Fruit fly (Drosophila melanogaster) whole organism, embryonic: Measurements from ENCODE around the gene Tim13.

Experiments
- Adf1 ChIP-seq: fragments of 200-800 bp; sonication (Bioruptor generic); IDR thresholded peaks from 2 replicates; pipeline ENCODE4 v1.3.6; 2022; ENCODE audit warnings: missing biosample characterization, missing genetic modification characterization
- Bdp1 ChIP-seq: fragments of 200-800 bp; sonication (Bioruptor generic); optimal IDR thresholded peaks from 3 replicates; lab custom pipeline; 2016; ENCODE audit warnings: missing biosample characterization, missing genetic modification characterization
- C15 ChIP-seq: fragments of 200-800 bp; sonication (Bioruptor generic); IDR thresholded peaks from 3 replicates; pipeline ENCODE4 v1.3.6; 2022; ENCODE audit warnings: missing biosample characterization, missing genetic modification characterization
- CG10543 ChIP-seq: fragments of 200-800 bp; sonication (Bioruptor generic); optimal IDR thresholded peaks from 3 replicates; lab custom pipeline; 2017; ENCODE audit warnings: missing biosample characterization, mild to moderate bottlenecking, missing genetic modification characterization, moderate library complexity
- CG11093 ChIP-seq: fragments of 200-800 bp; sonication (Bioruptor generic); IDR thresholded peaks from 3 replicates; pipeline ENCODE4 v1.3.6; 2022; ENCODE audit warnings: missing biosample characterization, missing genetic modification characterization
- CG11695 ChIP-seq: fragments of 200-800 bp; sonication (Bioruptor generic); IDR thresholded peaks from 3 replicates; pipeline ENCODE4 v1.3.6; 2022; ENCODE audit warnings: missing biosample characterization, missing genetic modification characterization
- CG12071 ChIP-seq: fragments of 200-800 bp; sonication (Bioruptor generic); optimal IDR thresholded peaks from 3 replicates; lab custom pipeline; 2018; ENCODE audit warnings: missing biosample characterization, mild to moderate bottlenecking, missing genetic modification characterization
- CG12299 ChIP-seq: fragments of 200-800 bp; sonication (Bioruptor generic); optimal IDR thresholded peaks from 2 replicates; lab custom pipeline; 2018; ENCODE audit warnings: missing biosample characterization, mild to moderate bottlenecking, missing genetic modification characterization
- CG12769 ChIP-seq: fragments of 200-800 bp; sonication (Bioruptor generic); optimal IDR thresholded peaks from 2 replicates; lab custom pipeline; 2019; ENCODE audit warnings: missing biosample characterization, mild to moderate bottlenecking, missing genetic modification characterization, moderate library complexity
- CG13296 ChIP-seq: fragments of 200-800 bp; sonication (Bioruptor generic); optimal IDR thresholded peaks from 3 replicates; lab custom pipeline; 2018; ENCODE audit warnings: missing biosample characterization, mild to moderate bottlenecking, missing genetic modification characterization
- CG14441 ChIP-seq: fragments of 200-800 bp; sonication (Bioruptor generic); IDR thresholded peaks from 2 replicates; pipeline ENCODE4 v1.3.6; 2022; ENCODE audit warnings: missing biosample characterization, missing genetic modification characterization
- CG2202 ChIP-seq: fragments of 200-800 bp; sonication (Bioruptor generic); optimal IDR thresholded peaks from 2 replicates; lab custom pipeline; 2018; ENCODE audit warnings: missing biosample characterization, mild to moderate bottlenecking, missing genetic modification characterization
- CG2678 ChIP-seq: fragments of 200-800 bp; sonication (Bioruptor generic); optimal IDR thresholded peaks from 3 replicates; lab custom pipeline; 2019; ENCODE audit warnings: missing biosample characterization, mild to moderate bottlenecking, missing genetic modification characterization, moderate library complexity
- CG3065 ChIP-seq: fragments of 200-800 bp; sonication (Bioruptor generic); optimal IDR thresholded peaks from 2 replicates; lab custom pipeline; 2016; ENCODE audit warnings: missing biosample characterization, missing genetic modification characterization
- CG31365 ChIP-seq: fragments of 200-800 bp; sonication (Bioruptor generic); optimal IDR thresholded peaks from 2 replicates; lab custom pipeline; 2018; ENCODE audit warnings: missing biosample characterization, mild to moderate bottlenecking, missing genetic modification characterization
- CG34376 ChIP-seq: fragments of 200-800 bp; sonication (Bioruptor generic); optimal IDR thresholded peaks from 2 replicates; lab custom pipeline; 2018; ENCODE audit warnings: missing biosample characterization, mild to moderate bottlenecking, missing genetic modification characterization
- CG6175 ChIP-seq: fragments of 200-800 bp; sonication (Bioruptor generic); IDR thresholded peaks from 3 replicates; pipeline ENCODE4 v1.3.6; 2022; ENCODE audit warnings: missing biosample characterization, missing genetic modification characterization
- CG6765 ChIP-seq: fragments of 200-800 bp; sonication (Bioruptor generic); optimal IDR thresholded peaks from 3 replicates; lab custom pipeline; 2017; ENCODE audit warnings: missing biosample characterization, mild to moderate bottlenecking, missing genetic modification characterization
- CG6813 ChIP-seq: fragments of 200-800 bp; sonication (Bioruptor generic); optimal IDR thresholded peaks from 2 replicates; lab custom pipeline; 2017; ENCODE audit warnings: missing biosample characterization, missing genetic modification characterization, mild to moderate bottlenecking, moderate library complexity, missing genetic modification reagents
- CG7987 ChIP-seq: fragments of 200-800 bp; sonication (Bioruptor generic); optimal IDR thresholded peaks from 2 replicates; lab custom pipeline; 2018; ENCODE audit warnings: missing biosample characterization, mild to moderate bottlenecking, missing genetic modification characterization, moderate library complexity
- CG8290 ChIP-seq, 3 experiments: fragments of 200-800 bp; sonication (Bioruptor generic); optimal IDR thresholded peaks; 2 replicates each; lab custom pipeline; 2016 to 2019; ENCODE audit warnings: missing biosample characterization in 3 of 3, missing genetic modification characterization in 3 of 3, mild to moderate bottlenecking in 2 of 3, moderate library complexity in 1 of 3
- CG8478 ChIP-seq: fragments of >200 bp; optimal IDR thresholded peaks from 2 replicates; lab custom pipeline; 2018
- Fer1 ChIP-seq: fragments of 200-800 bp; sonication (Bioruptor generic); optimal IDR thresholded peaks from 2 replicates; lab custom pipeline; 2017; ENCODE audit warnings: missing biosample characterization, mild to moderate bottlenecking, missing genetic modification characterization
- HLH4C ChIP-seq: fragments of 200-800 bp; sonication (Bioruptor generic); IDR thresholded peaks from 3 replicates; pipeline ENCODE4 v1.3.6; 2022; ENCODE audit warnings: missing biosample characterization, missing genetic modification characterization; ENCODE audit not compliant: partially characterized antibody
- Med ChIP-seq: fragments of 200-800 bp; sonication (Bioruptor generic); peaks from one replicate; lab custom pipeline; 2016; ENCODE audit warnings: missing biosample characterization, missing genetic modification characterization, mild to moderate bottlenecking, inconsistent platforms, moderate library complexity
- Nf-YC ChIP-seq: fragments of 200-800 bp; optimal IDR thresholded peaks from 3 replicates; lab custom pipeline; 2019; ENCODE audit warnings: missing biosample characterization, mild to moderate bottlenecking, missing genetic modification characterization, moderate library complexity
- Pdp1 ChIP-seq, 2 experiments: fragments of 200-800 bp; sonication (Bioruptor generic); optimal IDR thresholded peaks; 3 replicates each; lab custom pipeline; 2016; ENCODE audit warnings: missing biosample characterization in 2 of 2, missing genetic modification characterization in 2 of 2, mild to moderate bottlenecking in 1 of 2, moderate library complexity in 1 of 2
- TFAM ChIP-seq: fragments of 200-800 bp; sonication (Bioruptor generic); optimal IDR thresholded peaks from 2 replicates; lab custom pipeline; 2017; ENCODE audit warnings: missing biosample characterization, missing genetic modification characterization, inconsistent platforms
- Trl ChIP-seq, 3 experiments: fragments of >200 bp in 2 of 3; fragments of 200-800 bp in 1 of 3; sonication (Bioruptor generic) in 1 of 3; optimal IDR thresholded peaks; 2 replicates in 1 of 3; 3 replicates in 2 of 3; lab custom pipeline; 2016 to 2017; ENCODE audit warnings: missing biosample characterization in 1 of 3, missing genetic modification characterization in 1 of 3
- bsh ChIP-seq, 2 experiments: fragments of 200-800 bp; sonication (Bioruptor generic); optimal IDR thresholded peaks; 2 replicates each; lab custom pipeline; 2017 to 2018; ENCODE audit warnings: mild to moderate bottlenecking in 2 of 2, missing biosample characterization in 2 of 2, missing genetic modification characterization in 2 of 2, moderate library complexity in 1 of 2
- chinmo ChIP-seq: fragments of 200-800 bp; sonication (Bioruptor generic); IDR thresholded peaks from 4 replicates; pipeline ENCODE4 v1.3.6; 2022; ENCODE audit warnings: missing biosample characterization, missing genetic modification characterization; ENCODE audit not compliant: partially characterized antibody
- corto ChIP-seq: fragments of 200-800 bp; sonication (Bioruptor generic); optimal IDR thresholded peaks from 2 replicates; lab custom pipeline; 2016; ENCODE audit warnings: missing biosample characterization, mild to moderate bottlenecking, missing genetic modification characterization, moderate library complexity
- crol ChIP-seq: fragments of 200-800 bp; sonication (Bioruptor generic); IDR thresholded peaks from 2 replicates; pipeline ENCODE4 v1.3.6; 2022; ENCODE audit warnings: missing biosample characterization, missing genetic modification characterization
- esg ChIP-seq: fragments of 200-800 bp; sonication (Bioruptor generic); conservative IDR thresholded peaks from 2 replicates; pipeline ENCODE4 v1.3.6; 2022; ENCODE audit warnings: missing biosample characterization, missing genetic modification characterization
- ftz-f1 ChIP-seq: fragments of 200-800 bp; sonication (Bioruptor generic); optimal IDR thresholded peaks from 2 replicates; lab custom pipeline; 2016; ENCODE audit warnings: missing biosample characterization, missing genetic modification characterization
- grn ChIP-seq: fragments of 200-800 bp; sonication (Bioruptor generic); optimal IDR thresholded peaks from 3 replicates; lab custom pipeline; 2017; ENCODE audit warnings: missing biosample characterization, missing genetic modification characterization
- kah ChIP-seq: fragments of 200-800 bp; sonication (Bioruptor generic); optimal IDR thresholded peaks from 2 replicates; lab custom pipeline; 2018; ENCODE audit warnings: missing biosample characterization, mild to moderate bottlenecking, missing genetic modification characterization
- kay ChIP-seq: fragments of 200-800 bp; sonication (Bioruptor generic); optimal IDR thresholded peaks from 2 replicates; lab custom pipeline; 2016; ENCODE audit warnings: missing biosample characterization, missing genetic modification characterization
- lab ChIP-seq: fragments of 200-800 bp; sonication (Bioruptor generic); optimal IDR thresholded peaks from 3 replicates; lab custom pipeline; 2017; ENCODE audit warnings: missing biosample characterization, missing genetic modification characterization, mild to moderate bottlenecking, moderate library complexity, missing genetic modification reagents
- nau ChIP-seq: fragments of 200-800 bp; sonication (Bioruptor generic); optimal IDR thresholded peaks from 3 replicates; lab custom pipeline; 2017; ENCODE audit warnings: missing biosample characterization, mild to moderate bottlenecking, missing genetic modification characterization, missing genetic modification reagents
- rib ChIP-seq: fragments of 200-800 bp; sonication (Bioruptor generic); IDR thresholded peaks from 2 replicates; pipeline ENCODE4 v1.3.6; 2022; ENCODE audit warnings: missing biosample characterization, missing genetic modification characterization
- so ChIP-seq: fragments of 200-800 bp; sonication (Bioruptor generic); IDR thresholded peaks from 3 replicates; pipeline ENCODE4 v1.3.6; 2022; ENCODE audit warnings: missing biosample characterization, missing genetic modification characterization
- tll ChIP-seq, 2 experiments: fragments of 200-800 bp in 1 of 2; fragments of >200 bp in 1 of 2; sonication (Bioruptor generic) in 1 of 2; optimal IDR thresholded peaks; 2 replicates each; lab custom pipeline; 2017 to 2019; ENCODE audit warnings: missing biosample characterization in 2 of 2, missing genetic modification characterization in 2 of 2, mild to moderate bottlenecking in 1 of 2, moderate library complexity in 1 of 2
- wek ChIP-seq: fragments of 200-800 bp; sonication (Bioruptor generic); optimal IDR thresholded peaks from 3 replicates; lab custom pipeline; 2018; ENCODE audit warnings: missing biosample characterization, mild to moderate bottlenecking, missing genetic modification characterization, moderate library complexity

The Tim13 gene

DNA sequence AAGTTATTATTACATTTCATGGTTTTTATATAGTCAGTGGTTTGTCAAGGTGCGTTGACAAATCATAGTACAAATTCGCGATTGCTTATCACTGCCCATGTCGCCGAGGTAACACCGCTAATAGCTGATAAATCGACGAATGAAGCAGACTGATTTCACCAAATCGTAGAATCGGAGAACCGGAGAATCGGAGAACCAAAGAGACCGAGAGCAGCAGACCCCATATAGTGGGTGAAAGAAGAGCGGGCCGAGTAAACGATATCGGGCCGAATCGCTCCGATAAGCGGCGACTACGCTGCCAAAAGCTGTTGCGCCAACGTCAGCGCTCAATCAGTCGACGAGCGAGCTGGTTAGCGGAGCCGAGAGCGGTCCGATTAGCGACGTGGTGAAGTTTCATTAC, 2.4 kb upstream of the Tim13 start, which contains the start of gene CG14131 (continued):
- TF ChIP-seq Trl (optimal IDR thresholded peaks at IDR 0.05; lab: Kevin White, UChicago) (peak; percentile 39 to 70), Trl (GFP tag; optimal IDR thresholded peaks at IDR 0.05; lab: Kevin White, UChicago) (no peak), TFAM (GFP tag; lab: Kevin White, UChicago) (no peak), Med (peak; percentile 65), CG34376 (GFP tag; lab: Kevin White, UChicago) (peak; percentile 78), lab (GFP tag; lab: Kevin White, UChicago) (peak; percentile 26), Nf-YC (tag; lab: Kevin White, UChicago) (no peak), rib (peak; percentile 22; the same call in 1 of the 2 replicates), esg (no peak), corto (GFP tag; lab: Kevin White, UChicago) (no peak), CG31365 (tag; lab: Kevin White, UChicago) (no peak)
- TF ChIP-seq, all 482 proteins: peak for 17

DNA sequence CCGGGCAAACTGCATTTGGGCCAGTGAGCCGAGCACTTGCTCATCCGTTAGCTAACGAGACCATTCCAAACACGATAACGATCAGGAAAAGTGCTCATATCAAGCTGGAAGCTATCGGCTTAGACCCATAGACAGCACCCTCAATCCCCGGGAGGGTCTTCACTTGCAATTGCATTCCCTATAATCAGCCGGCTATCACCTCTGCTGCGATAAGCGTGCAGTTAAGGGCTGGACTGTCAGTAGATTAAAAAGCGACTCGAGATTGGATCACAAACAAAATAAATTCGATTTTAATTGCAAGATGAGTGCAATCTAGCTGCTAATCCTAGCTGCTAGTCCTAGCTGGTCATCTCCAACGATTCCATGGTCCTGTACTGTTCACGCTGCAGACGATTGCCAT, 505 bp downstream of the Tim13 start:
- TF ChIP-seq chinmo (GFP tag; lab: Robert Waterston, UW): 0 out of 4 replicates have a peak, but pooled peaks have one; percentile 20
- peak; percentile 16 for TF ChIP-seq grn (GFP tag; lab: Kevin White, UChicago)
- TF ChIP-seq CG8478 (lab: Kevin White, UChicago): no peak
- TF ChIP-seq Bdp1 (GFP tag; lab: Kevin White, UChicago): peak; percentile 31

DNA sequence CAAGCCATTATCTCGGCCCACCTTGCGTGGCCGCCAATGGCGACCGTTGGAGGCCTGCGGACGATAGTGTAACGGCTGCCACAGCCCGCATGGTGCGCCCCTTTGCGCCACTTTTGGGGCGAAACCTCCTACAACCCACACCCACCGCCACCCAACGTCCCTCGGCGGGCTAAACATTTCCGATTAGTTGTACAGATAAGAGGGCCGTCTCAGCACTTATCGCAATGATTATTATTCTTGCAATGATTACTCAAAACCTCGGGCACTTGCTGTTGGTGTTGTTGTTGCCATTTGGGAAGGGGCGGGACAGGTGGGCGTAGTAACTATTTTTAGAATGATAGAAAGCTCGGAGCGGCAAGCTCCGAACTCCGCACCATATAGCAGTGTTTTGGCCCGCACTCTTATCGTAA, 1.7 kb downstream of the Tim13 start:
- peak; percentile 73 for TF ChIP-seq ftz-f1 (GFP tag; lab: Kevin White, UChicago)
- TF ChIP-seq CG6175 (GFP tag; lab: Robert Waterston, UW): peak; percentile 97
- TF ChIP-seq CG14441 (GFP tag; lab: Robert Waterston, UW): peak; percentile 12; the same call in 1 of the 2 replicates
- TF ChIP-seq CG8290 (GFP tag; optimal IDR thresholded peaks at IDR 0.05; lab: Kevin White, UChicago): no peak
- peak in 1 of 2 experiments; percentile 52 for TF ChIP-seq CG8290 (tag; optimal IDR thresholded peaks at IDR 0.05; lab: Kevin White, UChicago)
- 0 out of 3 replicates have a peak, but pooled peaks have one; percentile 30 for TF ChIP-seq so (GFP tag; lab: Robert Waterston, UW)
- peak; percentile 95 for TF ChIP-seq crol (GFP tag; lab: Robert Waterston, UW)
- 0 out of 3 replicates have a peak, but pooled peaks have one; percentile 33 for TF ChIP-seq HLH4C (GFP tag; lab: Robert Waterston, UW)
- peak; percentile 44; the same call in 1 of the 2 replicates for TF ChIP-seq Adf1 (GFP tag; lab: Robert Waterston, UW)
- peak; percentile 51 for TF ChIP-seq CG12769 (tag; lab: Kevin White, UChicago)
- TF ChIP-seq kay (GFP tag; lab: Kevin White, UChicago): peak; percentile 20
- no peak for TF ChIP-seq bsh (GFP tag; optimal IDR thresholded peaks at IDR 0.05; lab: Kevin White, UChicago)
- 0 out of 3 replicates have a peak, but pooled peaks have one; percentile 16 for TF ChIP-seq CG11695 (GFP tag; lab: Robert Waterston, UW)
- peak; percentile 10 for TF ChIP-seq wek (GFP tag; lab: Kevin White, UChicago)
- no peak for TF ChIP-seq CG2202 (tag; lab: Kevin White, UChicago)
- peak; percentile 33; the same call in 1 of the 2 replicates for TF ChIP-seq rib
- TF ChIP-seq kah (GFP tag; lab: Kevin White, UChicago): peak; percentile 9
- TF ChIP-seq Pdp1 (GFP tag; optimal IDR thresholded peaks at IDR 0.05; lab: Kevin White, UChicago): peak in 1 of 2 experiments; percentile 60
- no peak for TF ChIP-seq CG11093 (GFP tag; lab: Robert Waterston, UW)
- peak; percentile 55 for TF ChIP-seq CG3065 (GFP tag; lab: Kevin White, UChicago)
- peak; percentile 88 for TF ChIP-seq Med
- peak; percentile 24 for TF ChIP-seq CG2678 (tag; lab: Kevin White, UChicago)
- no peak for TF ChIP-seq C15 (GFP tag; lab: Robert Waterston, UW)
- peak; percentile 67 for TF ChIP-seq Nf-YC (tag; lab: Kevin White, UChicago)
- TF ChIP-seq CG6765 (GFP tag; lab: Kevin White, UChicago): peak; percentile 26
- no peak for TF ChIP-seq tll (GFP tag; optimal IDR thresholded peaks at IDR 0.05; lab: Kevin White, UChicago)
- TF ChIP-seq CG12299 (tag; lab: Kevin White, UChicago): no peak
- TF ChIP-seq CG10543 (GFP tag; lab: Kevin White, UChicago): peak; percentile 89
- peak; percentile 14 for TF ChIP-seq CG13296 (GFP tag; lab: Kevin White, UChicago)
- TF ChIP-seq CG12071 (GFP tag; lab: Kevin White, UChicago): peak; percentile 48
- peak; percentile 48 for TF ChIP-seq nau (GFP tag; lab: Kevin White, UChicago)
- peak; percentile 83 for TF ChIP-seq CG34376 (GFP tag; lab: Kevin White, UChicago)
- TF ChIP-seq lab (GFP tag; lab: Kevin White, UChicago): peak; percentile 85
- TF ChIP-seq Fer1 (GFP tag; lab: Kevin White, UChicago): peak; percentile 44
- peak; percentile 18 for TF ChIP-seq CG7987 (GFP tag; lab: Kevin White, UChicago)
- peak; percentile 46 for TF ChIP-seq CG6813
